Worm (Caenorhabditis elegans) whole organism, L3 larva: Measurements from ENCODE around the gene unc-8.

Experiments used
- ZK546.5 ChIP-seq: sonication (generic microtip); optimal IDR thresholded peaks from 2 replicates; lab custom pipeline; 2017; ENCODE audit warnings: missing biosample characterization, missing genetic modification characterization
- ama-1 ChIP-seq: fragments of 150-350 bp; optimal IDR thresholded peaks from 2 replicates; lab custom pipeline; 2018
- ceh-16 ChIP-seq: sonication (generic microtip); optimal IDR thresholded peaks from 2 replicates; lab custom pipeline; 2017; ENCODE audit warnings: missing biosample characterization, missing genetic modification characterization
- ceh-28 ChIP-seq: fragments of 150-350 bp; optimal IDR thresholded peaks from 2 replicates; lab custom pipeline; 2014; ENCODE audit warnings: missing biosample characterization, missing genetic modification reagents, missing genetic modification characterization
- ceh-82 ChIP-seq: fragments of 150-350 bp; optimal IDR thresholded peaks from 2 replicates; lab custom pipeline; 2014; ENCODE audit warnings: missing biosample characterization, missing genetic modification characterization
- daf-12 ChIP-seq: fragments of 150-350 bp; optimal IDR thresholded peaks from 2 replicates; lab custom pipeline; 2014; ENCODE audit warnings: missing biosample characterization, missing genetic modification reagents, missing genetic modification characterization
- egl-5 ChIP-seq: fragments of 150-350 bp; optimal IDR thresholded peaks from 2 replicates; lab custom pipeline; 2017; ENCODE audit warnings: missing biosample characterization, missing genetic modification reagents, missing genetic modification characterization, inconsistent platforms
- elt-2 ChIP-seq: sonication (generic microtip); optimal IDR thresholded peaks from 2 replicates; lab custom pipeline; 2016; ENCODE audit warnings: missing genetic modification reagents, mild to moderate bottlenecking, missing genetic modification characterization, missing compliant biosample characterization
- eor-1 ChIP-seq, 2 experiments: fragments of 150-350 bp; optimal IDR thresholded peaks; 2 replicates each; lab custom pipeline; 2014 to 2018; ENCODE audit warnings: missing biosample characterization in 2 of 2, missing genetic modification characterization in 2 of 2
- fkh-10 ChIP-seq: sonication (generic microtip); optimal IDR thresholded peaks from 2 replicates; lab custom pipeline; 2017; ENCODE audit warnings: missing biosample characterization, missing genetic modification reagents, missing genetic modification characterization
- fkh-2 ChIP-seq: fragments of 150-350 bp; optimal IDR thresholded peaks from 2 replicates; lab custom pipeline; 2014; ENCODE audit warnings: missing biosample characterization, missing genetic modification reagents, missing genetic modification characterization
- fos-1 ChIP-seq: fragments of 150-350 bp; optimal IDR thresholded peaks from 2 replicates; lab custom pipeline; 2014; ENCODE audit warnings: missing biosample characterization, missing genetic modification characterization
- hmg-11 ChIP-seq: sonication (generic microtip); optimal IDR thresholded peaks from 2 replicates; lab custom pipeline; 2016; ENCODE audit warnings: missing genetic modification characterization, missing compliant biosample characterization
- jun-1 ChIP-seq: fragments of 150-350 bp; optimal IDR thresholded peaks from 2 replicates; lab custom pipeline; 2014; ENCODE audit warnings: missing biosample characterization, missing genetic modification reagents, missing genetic modification characterization
- lin-15B ChIP-seq: fragments of 150-350 bp; optimal IDR thresholded peaks from 2 replicates; lab custom pipeline; 2014; ENCODE audit warnings: missing biosample characterization, missing genetic modification characterization
- lsy-12 ChIP-seq: sonication (generic microtip); optimal IDR thresholded peaks from 2 replicates; lab custom pipeline; 2016; ENCODE audit warnings: mild to moderate bottlenecking, missing genetic modification characterization, missing compliant biosample characterization
- mdl-1 ChIP-seq: fragments of 150-350 bp; optimal IDR thresholded peaks from 2 replicates; lab custom pipeline; 2014; ENCODE audit warnings: missing biosample characterization, missing genetic modification characterization
- mml-1 ChIP-seq: fragments of 150-350 bp; sonication (generic microtip); optimal IDR thresholded peaks from 3 replicates; lab custom pipeline; 2014; ENCODE audit warnings: missing biosample characterization, missing genetic modification characterization
- nfya-1 ChIP-seq: sonication (generic microtip); optimal IDR thresholded peaks from 2 replicates; lab custom pipeline; 2017; ENCODE audit warnings: missing genetic modification characterization, mild to moderate bottlenecking, missing compliant biosample characterization, antibody characterized with exemption, moderate library complexity; ENCODE audit not compliant: insufficient read depth
- nhr-11 ChIP-seq: fragments of 150-350 bp; optimal IDR thresholded peaks from 2 replicates; lab custom pipeline; 2014; ENCODE audit warnings: missing biosample characterization, missing genetic modification characterization
- nhr-12 ChIP-seq: fragments of 150-350 bp; optimal IDR thresholded peaks from 2 replicates; lab custom pipeline; 2014; ENCODE audit warnings: missing biosample characterization, missing genetic modification characterization
- nhr-23 ChIP-seq: fragments of 150-350 bp; optimal IDR thresholded peaks from 2 replicates; lab custom pipeline; 2014; ENCODE audit warnings: missing biosample characterization, missing genetic modification reagents, missing genetic modification characterization
- nhr-237 ChIP-seq: fragments of 150-350 bp; optimal IDR thresholded peaks from 2 replicates; lab custom pipeline; 2014; ENCODE audit warnings: missing biosample characterization, missing genetic modification characterization
- nhr-25 ChIP-seq: sonication (generic microtip); optimal IDR thresholded peaks from 2 replicates; lab custom pipeline; 2017; ENCODE audit warnings: missing biosample characterization, missing genetic modification characterization
- nhr-28 ChIP-seq: fragments of 150-350 bp; optimal IDR thresholded peaks from 2 replicates; lab custom pipeline; 2014; ENCODE audit warnings: missing biosample characterization, missing genetic modification characterization
- nhr-43 ChIP-seq: sonication (generic microtip); optimal IDR thresholded peaks from 2 replicates; lab custom pipeline; 2016; ENCODE audit warnings: mild to moderate bottlenecking, missing genetic modification characterization, missing compliant biosample characterization; ENCODE audit not compliant: poor library complexity, severe bottlenecking
- nhr-77 ChIP-seq: fragments of 150-350 bp; optimal IDR thresholded peaks from 2 replicates; lab custom pipeline; 2014; ENCODE audit warnings: missing biosample characterization, missing genetic modification characterization
- pha-4 ChIP-seq: fragments of 150-350 bp; optimal IDR thresholded peaks from 2 replicates; lab custom pipeline; 2014; ENCODE audit warnings: missing biosample characterization, missing genetic modification reagents, missing genetic modification characterization
- pqm-1 ChIP-seq: fragments of 150-350 bp; optimal IDR thresholded peaks from 2 replicates; lab custom pipeline; 2017; ENCODE audit warnings: missing biosample characterization, missing genetic modification characterization, inconsistent platforms
- sea-2 ChIP-seq: fragments of 150-350 bp; sonication (generic microtip); optimal IDR thresholded peaks from 4 replicates; lab custom pipeline; 2014; ENCODE audit warnings: missing biosample characterization, missing genetic modification reagents, missing genetic modification characterization
- skn-1 ChIP-seq: fragments of 150-350 bp; optimal IDR thresholded peaks from 2 replicates; lab custom pipeline; 2014; ENCODE audit warnings: missing biosample characterization, missing genetic modification characterization
- tbx-2 ChIP-seq: sonication (generic microtip); optimal IDR thresholded peaks from 2 replicates; lab custom pipeline; 2016; ENCODE audit warnings: mild to moderate bottlenecking, missing genetic modification characterization, missing compliant biosample characterization
- unc-39 ChIP-seq: sonication (generic microtip); optimal IDR thresholded peaks from 4 replicates; lab custom pipeline; 2017; ENCODE audit warnings: missing biosample characterization, missing genetic modification characterization
- zag-1 ChIP-seq: fragments of 150-350 bp; optimal IDR thresholded peaks from 2 replicates; lab custom pipeline; 2014; ENCODE audit warnings: missing biosample characterization, missing genetic modification characterization
- ztf-11 ChIP-seq: fragments of 150-350 bp; optimal IDR thresholded peaks from 2 replicates; lab custom pipeline; 2014; ENCODE audit warnings: missing biosample characterization, missing genetic modification characterization

unc-8 gene

ce11 chrIV:7165723-7166122, 31.2 kb upstream of the unc-8 start, which contains the start of gene rpc-1:
Gene rpc-1 (minus strand): TSS chrIV:7165748.
- peak; percentile 34 for TF ChIP-seq nfya-1
- peak; percentile 34 for TF ChIP-seq lin-15B (tag; lab: Kevin White, UChicago)
- TF ChIP-seq daf-12 (tag; lab: Kevin White, UChicago): no peak

- TF ChIP-seq pha-4: no peak
- TF ChIP-seq unc-39 (tag; lab: Kevin White, UChicago): no peak
- TF ChIP-seq tbx-2 (tag; lab: Kevin White, UChicago): no peak
- TF ChIP-seq nhr-23: no peak
- TF ChIP-seq jun-1 (tag; lab: Kevin White, UChicago): no peak
- no peak for TF ChIP-seq fkh-2 (tag; lab: Kevin White, UChicago)
- TF ChIP-seq nhr-28 (tag; lab: Kevin White, UChicago): no peak
- no peak for TF ChIP-seq nhr-11 (tag; lab: Kevin White, UChicago)
- TF ChIP-seq ztf-11 (tag; lab: Kevin White, UChicago): no peak
- peak; percentile 36 for TF ChIP-seq hmg-11 (tag; lab: Kevin White, UChicago)
- TF ChIP-seq mml-1 (tag; lab: Kevin White, UChicago): peak; percentile 51
- TF ChIP-seq lin-15B (tag; lab: Kevin White, UChicago): peak; percentile 4
- TF ChIP-seq fos-1: no peak
- no peak for TF ChIP-seq nhr-237 (tag; lab: Kevin White, UChicago)
- no peak for TF ChIP-seq eor-1 (tag; optimal IDR thresholded peaks at IDR 0.05; lab: Kevin White, UChicago)
- no peak for TF ChIP-seq fkh-10
- peak; percentile 43 for TF ChIP-seq nfya-1
- TF ChIP-seq nhr-43 (tag; lab: Kevin White, UChicago): no peak
- no peak for TF ChIP-seq egl-5 (tag; lab: Kevin White, UChicago)
- no peak for TF ChIP-seq nhr-77 (tag; lab: Kevin White, UChicago)
- TF ChIP-seq daf-12 (tag; lab: Kevin White, UChicago): no peak
- TF ChIP-seq skn-1 (tag; lab: Kevin White, UChicago): no peak
- no peak for TF ChIP-seq lsy-12 (tag; lab: Kevin White, UChicago)
- no peak for TF ChIP-seq ceh-82 (tag; lab: Kevin White, UChicago)
- no peak for TF ChIP-seq nhr-25 (tag; lab: Kevin White, UChicago)
- TF ChIP-seq ama-1 (lab: Kevin White, UChicago): no peak
These were observed 30.4 kb upstream of the unc-8 start, which contains the start of gene C42D4.18 for ce11 chrIV:7166553-7166952. Gene C42D4.18 (plus strand): TSS chrIV:7166783.

ce11 chrIV:7167983-7168760, 28.8 kb upstream of the unc-8 start, which contains the start of gene skr-16:
Gene skr-16 (plus strand): TSS chrIV:7168710.
- no peak for TF ChIP-seq nhr-23
- no peak for TF ChIP-seq nhr-43 (tag; lab: Kevin White, UChicago)
- peak; percentile 12 for TF ChIP-seq elt-2 (tag; lab: Kevin White, UChicago)
- no peak for TF ChIP-seq ZK546.5 (tag; lab: Kevin White, UChicago)
- no peak for TF ChIP-seq ceh-82 (tag; lab: Kevin White, UChicago)
- TF ChIP-seq hmg-11 (tag; lab: Kevin White, UChicago): peak; percentile 44
- no peak for TF ChIP-seq ceh-28 (tag; lab: Kevin White, UChicago)
- peak; percentile 3 for TF ChIP-seq pqm-1
- no peak for TF ChIP-seq zag-1 (tag; lab: Kevin White, UChicago)
- TF ChIP-seq jun-1 (tag; lab: Kevin White, UChicago): no peak
- TF ChIP-seq, all 47 proteins: peak for 3

- no peak for TF ChIP-seq lin-15B (tag; lab: Kevin White, UChicago)
- no peak for TF ChIP-seq nhr-77 (tag; lab: Kevin White, UChicago)
- no peak for TF ChIP-seq nhr-12 (tag; lab: Kevin White, UChicago)
These were observed 25.7 kb upstream of the unc-8 start, which contains the start of gene str-220 for ce11 chrIV:7171222-7171621. Gene str-220 (minus strand): TSS chrIV:7171322.

ce11 chrIV:7173489-7173888, 23.5 kb upstream of the unc-8 start, which contains the start of gene str-1:
Gene str-1 (plus strand): TSS chrIV:7173789.
- TF ChIP-seq ama-1 (lab: Kevin White, UChicago) (no peak), pha-4 (no peak), ceh-16 (tag; lab: Kevin White, UChicago) (no peak), ceh-82 (tag; lab: Kevin White, UChicago) (no peak), jun-1 (tag; lab: Kevin White, UChicago) (no peak), sea-2 (GFP tag; lab: Kevin White, UChicago) (no peak), mml-1 (tag; lab: Kevin White, UChicago) (no peak), nhr-43 (tag; lab: Kevin White, UChicago) (no peak), elt-2 (tag; lab: Kevin White, UChicago) (no peak), nhr-237 (tag; lab: Kevin White, UChicago) (no peak), eor-1 (tag; optimal IDR thresholded peaks at IDR 0.05; lab: Kevin White, UChicago) (no peak), mdl-1 (tag; lab: Kevin White, UChicago) (no peak), nfya-1 (no peak)
- TF ChIP-seq, all 47 proteins: peak for 0
